Worm (Caenorhabditis elegans) whole organism, L4/young adult: Measurements from ENCODE around the gene cor-1.

Experiments used
- dao-5 ChIP-seq: sonication (generic microtip); optimal IDR thresholded peaks from 2 replicates; lab custom pipeline; 2016; ENCODE audit warnings: missing genotype, missing genetic modification characterization, moderate library complexity, missing compliant biosample characterization
- him-1 ChIP-seq: sonication (generic microtip); optimal IDR thresholded peaks from 2 replicates; lab custom pipeline; 2016; ENCODE audit warnings: missing genotype, missing genetic modification reagents, missing genetic modification characterization, missing compliant biosample characterization

ce11 chrIII:10278826-10279225 lies 29.9 kb downstream of the cor-1 start, which contains the start of gene pad-2:
- no peak for TF ChIP-seq him-1 (tag; lab: Kevin White, UChicago)
- TF ChIP-seq dao-5 (tag; lab: Kevin White, UChicago) = no peak
